Worm (Caenorhabditis elegans): ENCODE data around the gene F45D11.14.

- no peak for TF ChIP-seq ces-1 (GFP tag; optimal IDR thresholded peaks at IDR 0.05)
- TF ChIP-seq nhr-19 (GFP tag; conservative IDR thresholded peaks at IDR 0.05): no peak
- TF ChIP-seq tlp-1 (tag; optimal IDR thresholded peaks at IDR 0.05): no peak
- no peak for TF ChIP-seq ceh-90 (tag; optimal IDR thresholded peaks at IDR 0.05)
- TF ChIP-seq nhr-76 (tag; optimal IDR thresholded peaks at IDR 0.05): no peak
Measured at ce11 chrII:972850-973249, 33.4 kb downstream of the F45D11.14 start, which contains the start of gene C32B5.15.
